Fruit fly (Drosophila melanogaster): Measurements from ENCODE around the gene Elovl7.

- no peak for TF ChIP-seq CG3163 (GFP tag; optimal IDR thresholded peaks at IDR 0.05)
- TF ChIP-seq D (optimal IDR thresholded peaks at IDR 0.05) = no peak
- TF ChIP-seq D (GFP tag; optimal IDR thresholded peaks at IDR 0.05) = no peak
- no peak for TF ChIP-seq ttk (GFP tag; IDR thresholded peaks at IDR 0.05)
- TF ChIP-seq bab2 (GFP tag; optimal IDR thresholded peaks at IDR 0.05) = no peak
- TF ChIP-seq fd102C (GFP tag; optimal IDR thresholded peaks at IDR 0.05) = no peak
- TF ChIP-seq h (optimal IDR thresholded peaks at IDR 0.05) = no peak
Observed at dm6 chr3R:7990257-7990656, 5.4 kb downstream of the Elovl7 start.

Data from whole organism, embryonic.